Worm (Caenorhabditis elegans): ENCODE measurements around the gene T25C12.3.

ce11 chrX:11518415-11518814 lies 18.6 kb upstream of the T25C12.3 start:
- TF ChIP-seq nhr-77 (tag; optimal IDR thresholded peaks at IDR 0.05) (no peak), egl-27 (tag; optimal IDR thresholded peaks at IDR 0.05) (no peak), tbx-2 (tag; optimal IDR thresholded peaks at IDR 0.05) (no peak), fkh-10 (GFP tag; optimal IDR thresholded peaks at IDR 0.05) (no peak), skn-1 (tag; optimal IDR thresholded peaks at IDR 0.05) (no peak), nhr-19 (GFP tag; conservative IDR thresholded peaks at IDR 0.05) (no peak), ces-1 (GFP tag; optimal IDR thresholded peaks at IDR 0.05) (no peak), mdl-1 (tag; optimal IDR thresholded peaks at IDR 0.05) (no peak), ama-1 (optimal IDR thresholded peaks at IDR 0.05) (no peak), ztf-4 (tag; optimal IDR thresholded peaks at IDR 0.05) (no peak), nhr-12 (tag; optimal IDR thresholded peaks at IDR 0.05) (no peak), lir-3 (tag; optimal IDR thresholded peaks at IDR 0.05; ENCODE audit: poor library complexity) (no peak), tlp-1 (tag; optimal IDR thresholded peaks at IDR 0.05) (no peak), aha-1 (tag; optimal IDR thresholded peaks at IDR 0.05) (no peak)
